Fruit fly (Drosophila melanogaster) ovary, adult (tissue): Measurements from ENCODE around the gene ldbr.

ENCODE experiments used
- CG17801 ChIP-seq: fragments of 200-800 bp; optimal IDR thresholded peaks from 2 replicates; lab custom pipeline; 2019; ENCODE audit warnings: missing biosample characterization, mild to moderate bottlenecking, missing genetic modification characterization, moderate library complexity; ENCODE audit not compliant: partially characterized antibody

ldbr gene

dm6 chr3L:8156199-8156598 lies 34.6 kb downstream of the ldbr start:
- TF ChIP-seq CG17801 (GFP tag; lab: Kevin White, UChicago), result no peak

- no peak for TF ChIP-seq CG17801 (GFP tag; lab: Kevin White, UChicago)
Measured at dm6 chr3L:8157079-8157478, 35.5 kb downstream of the ldbr start.

dm6 chr3L:8158715-8159380 lies 37.2 kb downstream of the ldbr start, which contains the start of gene CG42445:
Gene CG42445, minus strand, starts transcription at chr3L:8158900.
- TF ChIP-seq CG17801 (GFP tag; lab: Kevin White, UChicago), result peak; percentile 14

- TF ChIP-seq CG17801 (GFP tag; lab: Kevin White, UChicago), result no peak
Measured at dm6 chr3L:8159724-8160422, 38.2 kb downstream of the ldbr start, which contains the start of gene CG43886. Gene CG43886, minus strand, starts transcription at chr3L:8159774.

dm6 chr3L:8165436-8165835 lies 43.8 kb downstream of the ldbr start, which contains the start of gene CG13675:
Gene CG13675, minus strand, starts transcription at chr3L:8165518.
- TF ChIP-seq CG17801 (GFP tag; lab: Kevin White, UChicago), result no peak
